Worm (Caenorhabditis elegans) whole organism, early embryonic: ENCODE results near the gene F56D6.6.

ENCODE experiments used
- F13C5.2 ChIP-seq: sonication (generic microtip); optimal IDR thresholded peaks from 2 replicates; lab custom pipeline; 2017; ENCODE audit warnings: mild to moderate bottlenecking, missing genetic modification characterization, inconsistent platforms, missing compliant biosample characterization
- aly-1 ChIP-seq: sonication (generic microtip); optimal IDR thresholded peaks from 2 replicates; lab custom pipeline; 2016; ENCODE audit warnings: missing genetic modification characterization, missing compliant biosample characterization
- ama-1 ChIP-seq: fragments of 150-350 bp; optimal IDR thresholded peaks from 2 replicates; lab custom pipeline; 2014
- ceh-13 ChIP-seq: fragments of 200-800 bp; sonication (Bioruptor generic); optimal IDR thresholded peaks from 2 replicates; lab custom pipeline; 2018; ENCODE audit warnings: mild to moderate bottlenecking, missing genetic modification characterization, missing compliant biosample characterization
- flt-1 ChIP-seq: fragments of 200-800 bp; sonication (Bioruptor generic); IDR thresholded peaks from 2 replicates; pipeline ENCODE4 v1.3.6; 2022; ENCODE audit warnings: missing genetic modification characterization, missing compliant biosample characterization
- hmbx-1 ChIP-seq: sonication (generic microtip); optimal IDR thresholded peaks from 2 replicates; lab custom pipeline; 2016; ENCODE audit warnings: mild to moderate bottlenecking, missing genetic modification characterization, missing compliant biosample characterization
- hmg-4 ChIP-seq: fragments of 200-800 bp; sonication (Bioruptor generic); optimal IDR thresholded peaks from 2 replicates; lab custom pipeline; 2018; ENCODE audit warnings: mild to moderate bottlenecking, missing genetic modification characterization, missing compliant biosample characterization
- scrt-1 ChIP-seq: fragments of 200-800 bp; sonication (Bioruptor generic); IDR thresholded peaks from 2 replicates; pipeline ENCODE4 v1.3.6; 2022; ENCODE audit warnings: missing genetic modification characterization, missing compliant biosample characterization
- sea-1 ChIP-seq: fragments of 200-800 bp; sonication (Bioruptor generic); conservative IDR thresholded peaks from 2 replicates; pipeline ENCODE4 v1.3.6; 2022; ENCODE audit warnings: missing genetic modification characterization, missing compliant biosample characterization
- tbx-11 ChIP-seq: fragments of 200-800 bp; sonication (Bioruptor generic); IDR thresholded peaks from 2 replicates; pipeline ENCODE4 v1.3.6; 2022; ENCODE audit warnings: missing genetic modification characterization, missing compliant biosample characterization

ce11 chrIV:3873195-3873594, 29.9 kb upstream of the F56D6.6 start:
- TF ChIP-seq aly-1 (no peak), flt-1 (GFP tag; lab: Robert Waterston, UW) (no peak), hmg-4 (no peak), sea-1 (GFP tag; lab: Robert Waterston, UW) (no peak), hmbx-1 (tag; lab: Kevin White, UChicago) (no peak), ama-1 (no peak), scrt-1 (GFP tag; lab: Robert Waterston, UW) (no peak), ceh-13 (GFP tag; lab: Kevin White, UChicago) (no peak), tbx-11 (GFP tag; lab: Robert Waterston, UW) (no peak), F13C5.2 (no peak)
